Worm (Caenorhabditis elegans) whole organism, early embryonic: ENCODE measurements around the gene arx-2.

Source experiments
- B0310.2 ChIP-seq: sonication (generic microtip); optimal IDR thresholded peaks from 2 replicates; lab custom pipeline; 2016; ENCODE audit warnings: mild to moderate bottlenecking, missing genetic modification characterization, missing compliant biosample characterization
- F13C5.2 ChIP-seq: sonication (generic microtip); optimal IDR thresholded peaks from 2 replicates; lab custom pipeline; 2017; ENCODE audit warnings: mild to moderate bottlenecking, missing genetic modification characterization, inconsistent platforms, missing compliant biosample characterization
- aly-1 ChIP-seq: sonication (generic microtip); optimal IDR thresholded peaks from 2 replicates; lab custom pipeline; 2016; ENCODE audit warnings: missing genetic modification characterization, missing compliant biosample characterization
- ama-1 ChIP-seq: fragments of 150-350 bp; optimal IDR thresholded peaks from 2 replicates; lab custom pipeline; 2014
- ceh-13 ChIP-seq: fragments of 200-800 bp; sonication (Bioruptor generic); optimal IDR thresholded peaks from 2 replicates; lab custom pipeline; 2018; ENCODE audit warnings: mild to moderate bottlenecking, missing genetic modification characterization, missing compliant biosample characterization
- ceh-36 ChIP-seq: sonication (generic microtip); optimal IDR thresholded peaks from 2 replicates; lab custom pipeline; 2016; ENCODE audit warnings: missing genetic modification characterization, inconsistent platforms, missing compliant biosample characterization
- ets-7 ChIP-seq: sonication (generic microtip); optimal IDR thresholded peaks from 2 replicates; lab custom pipeline; 2016; ENCODE audit warnings: missing genotype, missing genetic modification characterization, missing compliant biosample characterization
- flt-1 ChIP-seq: fragments of 200-800 bp; sonication (Bioruptor generic); IDR thresholded peaks from 2 replicates; pipeline ENCODE4 v1.3.6; 2022; ENCODE audit warnings: missing genetic modification characterization, missing compliant biosample characterization
- hmbx-1 ChIP-seq: sonication (generic microtip); optimal IDR thresholded peaks from 2 replicates; lab custom pipeline; 2016; ENCODE audit warnings: mild to moderate bottlenecking, missing genetic modification characterization, missing compliant biosample characterization
- hmg-4 ChIP-seq: fragments of 200-800 bp; sonication (Bioruptor generic); optimal IDR thresholded peaks from 2 replicates; lab custom pipeline; 2018; ENCODE audit warnings: mild to moderate bottlenecking, missing genetic modification characterization, missing compliant biosample characterization
- hnd-1 ChIP-seq: sonication (generic microtip); optimal IDR thresholded peaks from 2 replicates; lab custom pipeline; 2016; ENCODE audit warnings: missing genetic modification characterization, missing compliant biosample characterization
- pes-1 ChIP-seq: fragments of 200-800 bp; sonication (Bioruptor generic); IDR thresholded peaks from 2 replicates; pipeline ENCODE4 v1.3.6; 2022; ENCODE audit warnings: missing genetic modification reagents, missing genetic modification characterization, missing compliant biosample characterization
- scrt-1 ChIP-seq: fragments of 200-800 bp; sonication (Bioruptor generic); IDR thresholded peaks from 2 replicates; pipeline ENCODE4 v1.3.6; 2022; ENCODE audit warnings: missing genetic modification characterization, missing compliant biosample characterization
- sea-1 ChIP-seq: fragments of 200-800 bp; sonication (Bioruptor generic); conservative IDR thresholded peaks from 2 replicates; pipeline ENCODE4 v1.3.6; 2022; ENCODE audit warnings: missing genetic modification characterization, missing compliant biosample characterization
- tbx-11 ChIP-seq: fragments of 200-800 bp; sonication (Bioruptor generic); IDR thresholded peaks from 2 replicates; pipeline ENCODE4 v1.3.6; 2022; ENCODE audit warnings: missing genetic modification characterization, missing compliant biosample characterization
- tbx-37 ChIP-seq: fragments of 200-800 bp; sonication (Bioruptor generic); conservative IDR thresholded peaks from 2 replicates; pipeline ENCODE4 v1.3.6; 2022; ENCODE audit warnings: missing genetic modification reagents, missing genetic modification characterization, missing compliant biosample characterization
- tra-4 ChIP-seq: sonication (generic microtip); optimal IDR thresholded peaks from 2 replicates; lab custom pipeline; 2017; ENCODE audit warnings: missing genetic modification characterization, missing compliant biosample characterization

The arx-2 gene

DNA sequence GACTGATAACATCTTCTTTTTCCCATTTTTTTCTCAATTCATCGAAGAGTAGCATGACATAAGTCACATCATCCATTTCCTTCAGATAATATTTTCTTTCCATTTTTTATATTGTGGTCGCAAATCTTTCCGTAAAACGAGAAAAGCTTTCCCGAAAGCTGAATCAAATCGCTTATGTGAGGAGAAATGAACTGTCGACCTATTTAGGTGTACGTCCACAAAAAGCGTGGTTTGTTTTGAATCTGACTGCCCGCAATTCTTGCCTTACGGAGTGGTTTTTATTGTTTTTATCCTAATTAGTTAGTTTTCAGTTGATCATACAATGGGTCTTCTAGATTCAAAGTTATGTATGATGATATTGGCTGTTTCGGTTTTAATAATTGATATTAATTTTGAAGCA lies 20.1 kb upstream of the arx-2 start, which contains the start of gene ttll-15:
Gene ttll-15 (plus strand): TSS at position 301 of the 400 bp plus-strand sequence.
- TF ChIP-seq hnd-1 (tag; lab: Kevin White, UChicago), result no peak
- TF ChIP-seq pes-1, result no peak
- no peak for TF ChIP-seq B0310.2 (tag; lab: Kevin White, UChicago)
- no peak for TF ChIP-seq tbx-37 (GFP tag; lab: Robert Waterston, UW)
- no peak for TF ChIP-seq ets-7
- no peak for TF ChIP-seq F13C5.2 (tag; lab: Kevin White, UChicago)
- no peak for TF ChIP-seq ceh-13 (GFP tag; lab: Kevin White, UChicago)
- TF ChIP-seq tbx-11, result no peak

DNA sequence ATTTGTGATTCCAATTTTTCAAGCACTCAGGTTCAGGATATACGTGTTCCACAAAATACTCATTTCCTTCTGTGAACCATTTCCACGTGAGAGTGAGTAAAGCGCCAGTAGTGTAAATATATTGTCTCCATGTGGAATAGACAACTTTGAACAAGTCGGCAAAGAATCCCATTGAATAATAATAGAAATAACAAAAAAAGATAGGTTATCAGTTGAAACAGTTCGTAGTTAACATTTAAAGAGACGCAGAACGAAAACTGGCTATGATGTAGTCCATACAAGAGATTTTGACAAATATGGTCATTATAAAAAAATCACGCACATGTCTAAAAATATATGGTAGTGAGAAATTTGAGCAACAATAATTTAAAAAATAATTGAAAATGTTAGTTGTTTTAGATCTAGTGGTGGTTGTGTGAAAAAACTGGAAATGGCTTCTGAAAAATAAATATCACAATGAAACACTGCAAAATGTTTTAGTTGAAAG lies 19.4 kb upstream of the arx-2 start, which contains the start of gene ceeh-2:
Gene ceeh-2 (minus strand): TSS at position 437 of the 487 bp plus-strand sequence.
- no peak for TF ChIP-seq flt-1 (GFP tag; lab: Robert Waterston, UW)

ce11 chrV:10355773-10356335 lies 17.7 kb upstream of the arx-2 start, which contains the start of gene sluh-7:
sluh-7 (minus strand) TSS chrV:10355823.
- TF ChIP-seq hnd-1 (tag; lab: Kevin White, UChicago) (peak; percentile 21), hmg-4 (GFP tag; lab: Kevin White, UChicago) (no peak), sea-1 (no peak), F13C5.2 (tag; lab: Kevin White, UChicago) (peak; percentile 43), tbx-37 (GFP tag; lab: Robert Waterston, UW) (peak; percentile 86), ceh-13 (GFP tag; lab: Kevin White, UChicago) (peak; percentile 28)

DNA sequence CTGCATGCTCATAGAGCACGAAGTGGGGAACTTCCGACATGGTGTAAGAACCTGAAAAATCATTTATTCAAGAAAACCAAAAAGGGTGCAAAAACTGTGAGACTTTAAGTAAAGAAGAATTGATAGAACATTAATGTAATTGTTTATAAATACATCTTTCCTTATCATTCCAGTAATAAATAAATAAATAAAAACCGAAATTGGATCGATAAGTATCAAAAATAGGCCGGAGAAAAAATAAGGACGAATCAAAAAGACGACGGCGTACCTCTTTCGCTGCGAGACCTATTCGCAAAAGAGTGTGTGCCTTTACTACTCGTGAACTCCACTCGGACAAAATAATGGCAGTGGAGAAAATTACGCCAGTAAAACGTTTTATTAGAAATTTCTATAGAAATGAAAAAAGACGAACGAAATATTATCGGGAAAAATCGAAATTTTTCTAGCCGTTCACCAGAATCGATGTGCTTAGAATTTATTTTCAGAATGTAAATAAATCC lies 14.8 kb upstream of the arx-2 start, which contains the start of gene nol-56:
Gene nol-56 (minus strand): TSS at position 51 of the 500 bp plus-strand sequence.
- TF ChIP-seq pes-1 (0 out of 2 replicates have a peak, but pooled peaks have one; percentile 37), tbx-11 (no peak)

ce11 chrV:10350054-10350453 lies 11.9 kb upstream of the arx-2 start, which contains the start of gene K07C5.9:
K07C5.9 (minus strand) TSS chrV:10350154.
- TF ChIP-seq sea-1, result no peak

DNA sequence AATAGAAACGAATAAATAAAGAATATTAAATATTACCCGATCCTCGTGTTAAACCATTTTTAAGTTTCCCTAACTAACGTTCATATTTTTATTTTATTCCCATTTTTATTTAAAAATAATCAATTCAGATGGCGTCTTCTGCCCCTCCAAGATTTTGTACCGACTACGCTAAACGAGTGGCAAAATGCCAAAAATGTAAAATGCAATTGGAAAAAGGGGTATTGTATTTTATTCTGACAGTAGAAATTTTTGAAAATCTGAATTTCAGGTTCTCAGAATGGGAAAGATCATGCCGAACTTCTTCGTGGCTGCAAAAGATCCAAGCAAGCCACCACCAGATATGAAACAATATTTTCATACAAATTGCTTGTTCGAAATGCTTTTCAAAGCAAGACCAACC lies 4.7 kb upstream of the arx-2 start, which contains the start of gene K07C5.3:
Gene K07C5.3 (plus strand): TSS at position 129 of the 400 bp plus-strand sequence.
- TF ChIP-seq sea-1, result no peak
- no peak for TF ChIP-seq ets-7
- TF ChIP-seq ceh-36 (tag; lab: Kevin White, UChicago), result no peak
- TF ChIP-seq hmg-4 (GFP tag; lab: Kevin White, UChicago), result no peak
- no peak for TF ChIP-seq pes-1

ce11 chrV:10341905-10342328 lies 3.8 kb upstream of the arx-2 start, which contains the start of gene K07C5.13:
K07C5.13 (plus strand) TSS chrV:10342055.
- peak; percentile 51; the same call in 1 of the 2 replicates for TF ChIP-seq scrt-1 (GFP tag; lab: Robert Waterston, UW)
- TF ChIP-seq tbx-37 (GFP tag; lab: Robert Waterston, UW), result 0 out of 2 replicates have a peak, but pooled peaks have one; percentile 36
- peak; percentile 61; the same call in 1 of the 2 replicates for TF ChIP-seq pes-1
- peak; percentile 61; the same call in 1 of the 2 replicates for TF ChIP-seq tbx-11
- peak; percentile 56 for TF ChIP-seq flt-1 (GFP tag; lab: Robert Waterston, UW)
- TF ChIP-seq sea-1, result peak; percentile 75; the same call in 1 of the 2 replicates

ce11 chrV:10339200-10339599 lies 1.0 kb upstream of the arx-2 start, which contains the start of gene K07C5.2:
K07C5.2 (plus strand) TSS chrV:10339500.
- TF ChIP-seq tbx-37 (GFP tag; lab: Robert Waterston, UW) (no peak), sea-1 (no peak), hnd-1 (tag; lab: Kevin White, UChicago) (no peak), ama-1 (no peak), ceh-36 (tag; lab: Kevin White, UChicago) (no peak), flt-1 (GFP tag; lab: Robert Waterston, UW) (no peak), aly-1 (tag; lab: Kevin White, UChicago) (no peak), hmbx-1 (tag; lab: Kevin White, UChicago) (no peak), tra-4 (tag; lab: Kevin White, UChicago) (no peak), ceh-13 (GFP tag; lab: Kevin White, UChicago) (no peak), pes-1 (no peak), ets-7 (no peak), scrt-1 (GFP tag; lab: Robert Waterston, UW) (no peak), B0310.2 (tag; lab: Kevin White, UChicago) (no peak), hmg-4 (GFP tag; lab: Kevin White, UChicago) (no peak)

DNA sequence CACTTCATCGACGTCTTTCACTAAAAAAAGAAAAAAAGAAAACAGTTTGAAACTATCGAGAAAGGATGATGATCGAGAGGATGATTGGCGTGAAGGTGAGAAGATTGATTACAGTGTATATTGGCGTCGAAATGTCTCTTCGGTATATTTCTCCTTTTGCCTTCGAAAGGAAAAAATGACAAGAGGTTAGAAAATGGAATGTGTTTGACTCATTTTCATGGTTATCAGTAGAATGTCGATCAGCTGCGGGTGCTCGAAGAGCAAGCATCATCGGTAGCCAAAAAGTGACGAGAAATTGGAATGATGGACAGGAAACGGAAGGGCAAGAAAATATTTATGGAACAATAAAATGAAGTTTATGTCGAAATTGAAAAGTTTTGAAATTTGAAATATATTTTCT lies 4.3 kb downstream of the arx-2 start:
- no peak for TF ChIP-seq hmg-4 (GFP tag; lab: Kevin White, UChicago)
- no peak for TF ChIP-seq B0310.2 (tag; lab: Kevin White, UChicago)
- no peak for TF ChIP-seq aly-1 (tag; lab: Kevin White, UChicago)
- no peak for TF ChIP-seq pes-1
- no peak for TF ChIP-seq sea-1
- TF ChIP-seq ama-1, result no peak
- no peak for TF ChIP-seq hmbx-1 (tag; lab: Kevin White, UChicago)
- no peak for TF ChIP-seq ceh-13 (GFP tag; lab: Kevin White, UChicago)
